Worm (Caenorhabditis elegans): ENCODE data around the gene cec-5.

ce11 chrIV:7573944-7574343 is 6.0 kb downstream of the cec-5 start:
- TF ChIP-seq unc-62 (GFP tag; optimal IDR thresholded peaks at IDR 0.05) (no peak), nhr-28 (tag; optimal IDR thresholded peaks at IDR 0.05) (no peak), rnt-1 (tag; optimal IDR thresholded peaks at IDR 0.05) (peak; percentile 65), ama-1 (optimal IDR thresholded peaks at IDR 0.05) (no peak), vab-15 (tag; optimal IDR thresholded peaks at IDR 0.05) (peak; percentile 53), nhr-77 (tag; optimal IDR thresholded peaks at IDR 0.05) (peak; percentile 59), unc-86 (tag; optimal IDR thresholded peaks at IDR 0.05) (peak; percentile 17), lin-39 (tag; optimal IDR thresholded peaks at IDR 0.05) (peak; percentile 1), snpc-4 (tag; optimal IDR thresholded peaks at IDR 0.05) (peak; percentile 45), lsy-2 (tag; optimal IDR thresholded peaks at IDR 0.05) (peak; percentile 60 to 83), unc-130 (tag; optimal IDR thresholded peaks at IDR 0.05) (peak; percentile 70), ces-1 (GFP tag; optimal IDR thresholded peaks at IDR 0.05) (no peak), ztf-11 (tag; optimal IDR thresholded peaks at IDR 0.05) (no peak), mef-2 (tag; optimal IDR thresholded peaks at IDR 0.05) (no peak)
